Worm (Caenorhabditis elegans) whole organism, mixed stage, embryonic: ENCODE data around the gene xpf-1.

Source experiments
- drap-1 ChIP-seq: fragments of 200-800 bp; sonication (Bioruptor generic); optimal IDR thresholded peaks from 3 replicates; lab custom pipeline; 2018; ENCODE audit warnings: mild to moderate bottlenecking, missing genetic modification characterization, missing compliant biosample characterization
- unc-62 ChIP-seq: fragments of 150-350 bp; optimal IDR thresholded peaks from 2 replicates; lab custom pipeline; 2014; ENCODE audit warnings: missing biosample characterization, missing genetic modification reagents, missing genetic modification characterization

DNA sequence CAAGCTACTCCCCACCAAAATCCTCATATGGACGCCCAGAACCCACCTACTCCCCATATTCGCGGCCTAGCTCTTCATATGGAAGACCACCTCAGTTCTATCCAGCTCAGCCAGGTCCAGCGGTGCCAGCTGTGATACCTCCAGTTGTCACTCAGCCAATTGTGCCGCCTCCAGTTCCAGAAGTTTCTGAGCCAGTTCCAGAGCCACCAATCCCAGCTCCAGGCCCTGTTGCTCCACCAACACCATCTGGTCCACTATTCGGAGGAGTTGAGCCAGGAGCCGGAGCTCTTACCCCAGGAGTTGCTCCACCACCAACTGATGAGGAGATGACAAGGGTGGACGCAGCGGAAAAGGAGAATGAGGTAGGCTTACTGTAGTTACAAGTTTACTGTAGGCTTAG is 25.6 kb downstream of the xpf-1 start:
- TF ChIP-seq unc-62 (GFP tag; lab: Kevin White, UChicago) (no peak), drap-1 (GFP tag; lab: Kevin White, UChicago) (no peak)
